Worm (Caenorhabditis elegans): Measurements from ENCODE around the gene K07G6.1.

K07G6.1 gene

ce11 chrII:1731932-1732331, 9.4 kb upstream of the K07G6.1 start, which contains the start of gene ceh-82:
ceh-82 (plus strand) TSS chrII:1732232.
- TF ChIP-seq swsn-7 (tag; optimal IDR thresholded peaks at IDR 0.05) (no peak), F16B12.6 (tag; optimal IDR thresholded peaks at IDR 0.05) (no peak), snpc-4 (tag; optimal IDR thresholded peaks at IDR 0.05) (no peak), zip-4 (GFP tag; optimal IDR thresholded peaks at IDR 0.05) (no peak), nhr-237 (tag; optimal IDR thresholded peaks at IDR 0.05) (no peak), irx-1 (tag; optimal IDR thresholded peaks at IDR 0.05) (no peak), unc-130 (tag; optimal IDR thresholded peaks at IDR 0.05) (no peak)

ce11 chrII:1735145-1735544, 6.2 kb upstream of the K07G6.1 start:
- no peak for TF ChIP-seq egl-27 (tag; optimal IDR thresholded peaks at IDR 0.05)
- TF ChIP-seq swsn-7 (tag; optimal IDR thresholded peaks at IDR 0.05) = no peak

ce11 chrII:1736353-1736752, 5.0 kb upstream of the K07G6.1 start, which contains the start of gene ceh-83:
ceh-83 (minus strand) TSS chrII:1736533.
- TF ChIP-seq efl-1 (optimal IDR thresholded peaks at IDR 0.05) (peak; percentile 57 to 68), efl-1 (GFP tag; optimal IDR thresholded peaks at IDR 0.05 in 1 of 2) (peak; percentile 36 to 94), nhr-85 (tag) (peak; percentile 59), nhr-12 (tag; optimal IDR thresholded peaks at IDR 0.05) (no peak), fkh-4 (tag; optimal IDR thresholded peaks at IDR 0.05; ENCODE audit: borderline replicate concordance) (no peak), lin-14 (GFP tag; optimal IDR thresholded peaks at IDR 0.05) (peak; percentile 80), lin-39 (tag; optimal IDR thresholded peaks at IDR 0.05) (no peak), aly-2 (tag; optimal IDR thresholded peaks at IDR 0.05) (no peak), isw-1 (GFP tag; IDR thresholded peaks at IDR 0.05) (no peak), unc-98 (GFP tag; IDR thresholded peaks at IDR 0.05) (no peak), unc-130 (tag; optimal IDR thresholded peaks at IDR 0.05) (no peak), nhr-20 (tag; optimal IDR thresholded peaks at IDR 0.05) (peak; percentile 19), dsc-1 (tag; optimal IDR thresholded peaks at IDR 0.05) (no peak), unc-86 (tag; optimal IDR thresholded peaks at IDR 0.05) (no peak), zip-4 (GFP tag; optimal IDR thresholded peaks at IDR 0.05) (no peak), lin-35 (GFP tag; optimal IDR thresholded peaks at IDR 0.05) (peak; percentile 2 to 64), dpl-1 (GFP tag; optimal IDR thresholded peaks at IDR 0.05) (peak in 2 of 3 experiments; percentile 16 to 34), fkh-10 (GFP tag; optimal IDR thresholded peaks at IDR 0.05) (no peak), rnt-1 (tag; optimal IDR thresholded peaks at IDR 0.05) (peak; percentile 50), nhr-28 (tag; optimal IDR thresholded peaks at IDR 0.05) (no peak)

- TF ChIP-seq lin-35 (GFP tag; optimal IDR thresholded peaks at IDR 0.05) (no peak), sup-37 (GFP tag; optimal IDR thresholded peaks at IDR 0.05) (no peak), nhr-12 (tag; optimal IDR thresholded peaks at IDR 0.05) (no peak), alr-1 (tag; optimal IDR thresholded peaks at IDR 0.05; ENCODE audit: borderline replicate concordance) (no peak), mep-1 (tag; optimal IDR thresholded peaks at IDR 0.05) (no peak), fkh-8 (tag; optimal IDR thresholded peaks at IDR 0.05) (no peak)
Measured at ce11 chrII:1738844-1739243, 2.5 kb upstream of the K07G6.1 start, which contains the start of the genes irld-9 and irld-33. irld-9 (minus strand) TSS chrII:1738944. irld-33 (plus strand) TSS chrII:1739052.

- no peak for TF ChIP-seq lin-15B (tag; optimal IDR thresholded peaks at IDR 0.05)
- no peak for TF ChIP-seq dpl-1 (GFP tag; optimal IDR thresholded peaks at IDR 0.05)
- TF ChIP-seq ceh-82 (tag; optimal IDR thresholded peaks at IDR 0.05) = no peak
- TF ChIP-seq lsy-2 (tag; optimal IDR thresholded peaks at IDR 0.05) = no peak
- TF ChIP-seq tbx-2 (tag; optimal IDR thresholded peaks at IDR 0.05) = no peak
- no peak for TF ChIP-seq mdl-1 (tag; optimal IDR thresholded peaks at IDR 0.05)
- no peak for TF ChIP-seq F16B12.6 (tag; optimal IDR thresholded peaks at IDR 0.05)
- TF ChIP-seq mef-2 (tag; optimal IDR thresholded peaks at IDR 0.05) = no peak
- no peak for TF ChIP-seq nhr-85 (tag)
- TF ChIP-seq ama-1 (optimal IDR thresholded peaks at IDR 0.05) = no peak
- no peak for TF ChIP-seq hlh-17 (GFP tag; optimal IDR thresholded peaks at IDR 0.05; ENCODE audit: borderline replicate concordance)
- TF ChIP-seq nhr-19 (GFP tag; conservative IDR thresholded peaks at IDR 0.05) = no peak
- no peak for TF ChIP-seq fkh-8 (tag; optimal IDR thresholded peaks at IDR 0.05)
- TF ChIP-seq mab-9 (GFP tag; IDR thresholded peaks at IDR 0.05) = no peak
- no peak for TF ChIP-seq ets-5 (GFP tag; IDR thresholded peaks at IDR 0.05)
- TF ChIP-seq nhr-76 (tag; optimal IDR thresholded peaks at IDR 0.05) = no peak
- no peak for TF ChIP-seq vab-15 (tag; optimal IDR thresholded peaks at IDR 0.05)
- TF ChIP-seq fkh-10 (GFP tag; optimal IDR thresholded peaks at IDR 0.05) = no peak
- no peak for TF ChIP-seq isw-1 (GFP tag; IDR thresholded peaks at IDR 0.05)
Measured at ce11 chrII:1742535-1742934, 1.2 kb downstream of the K07G6.1 start, which contains the start of gene F36H5.12. F36H5.12 (plus strand) TSS chrII:1742835.
